Fruit fly (Drosophila melanogaster) whole organism, embryonic: Measurements from ENCODE around the gene CG15643.
A peak's percentile ranks its signal among the peaks of the same experiment; 100 is the strongest.

Source experiments
- BtbVII ChIP-seq: fragments of 200-800 bp; sonication (Bioruptor generic); optimal IDR thresholded peaks from 3 replicates; lab custom pipeline; 2017; ENCODE audit warnings: missing biosample characterization, mild to moderate bottlenecking, missing genetic modification characterization
- CG10366 ChIP-seq: fragments of 200-800 bp; sonication (Bioruptor generic); IDR thresholded peaks from 2 replicates; pipeline ENCODE4 v1.3.6; 2022; ENCODE audit warnings: missing biosample characterization, missing genetic modification characterization
- CG10431 ChIP-seq: fragments of 200-800 bp; sonication (Bioruptor generic); optimal IDR thresholded peaks from 3 replicates; lab custom pipeline; 2018; ENCODE audit warnings: missing biosample characterization, mild to moderate bottlenecking, missing genetic modification characterization
- CG12155 ChIP-seq: fragments of 200-800 bp; sonication (Bioruptor generic); optimal IDR thresholded peaks from 3 replicates; lab custom pipeline; 2016; ENCODE audit warnings: missing biosample characterization, missing genetic modification characterization
- CG12744 ChIP-seq: fragments of 200-800 bp; sonication (Bioruptor generic); optimal IDR thresholded peaks from 2 replicates; lab custom pipeline; 2016; ENCODE audit warnings: missing biosample characterization, missing genetic modification characterization
- CG13894 ChIP-seq: fragments of 200-800 bp; sonication (Bioruptor generic); optimal IDR thresholded peaks from 3 replicates; lab custom pipeline; 2018; ENCODE audit warnings: missing biosample characterization, mild to moderate bottlenecking, missing genetic modification characterization, moderate library complexity
- CG14860 ChIP-seq: fragments of 200-800 bp; sonication (Bioruptor generic); IDR thresholded peaks from 3 replicates; pipeline ENCODE4 v1.3.6; 2022; ENCODE audit warnings: missing biosample characterization, missing genetic modification characterization; ENCODE audit not compliant: partially characterized antibody
- CG18262 ChIP-seq: fragments of 200-800 bp; optimal IDR thresholded peaks from 3 replicates; lab custom pipeline; 2019; ENCODE audit warnings: missing biosample characterization, mild to moderate bottlenecking, missing genetic modification characterization, moderate library complexity
- CG31388 ChIP-seq: fragments of 200-800 bp; sonication (Bioruptor generic); optimal IDR thresholded peaks from 2 replicates; lab custom pipeline; 2016; ENCODE audit warnings: missing biosample characterization, missing genetic modification characterization
- CG3163 ChIP-seq: fragments of 200-800 bp; sonication (Bioruptor generic); optimal IDR thresholded peaks from 3 replicates; lab custom pipeline; 2016; ENCODE audit warnings: missing biosample characterization, missing genetic modification characterization
- CG4424 ChIP-seq: fragments of 200-800 bp; sonication (Bioruptor generic); optimal IDR thresholded peaks from 3 replicates; lab custom pipeline; 2016; ENCODE audit warnings: missing biosample characterization, missing genetic modification characterization
- CG7556 ChIP-seq: fragments of 200-800 bp; sonication (Bioruptor generic); optimal IDR thresholded peaks from 2 replicates; lab custom pipeline; 2017; ENCODE audit warnings: missing biosample characterization, mild to moderate bottlenecking, missing genetic modification characterization
- CG8924 ChIP-seq: fragments of 200-800 bp; optimal IDR thresholded peaks from 3 replicates; lab custom pipeline; 2019; ENCODE audit warnings: missing biosample characterization, mild to moderate bottlenecking, missing genetic modification characterization, moderate library complexity
- CG8944 ChIP-seq: fragments of 200-800 bp; sonication (Bioruptor generic); optimal IDR thresholded peaks from 3 replicates; lab custom pipeline; 2016; ENCODE audit warnings: missing biosample characterization, missing genetic modification characterization
- CG9727 ChIP-seq: fragments of 200-800 bp; sonication (Bioruptor generic); optimal IDR thresholded peaks from 3 replicates; lab custom pipeline; 2017; ENCODE audit warnings: missing biosample characterization, mild to moderate bottlenecking, missing genetic modification characterization
- CG9932 ChIP-seq: fragments of 200-800 bp; sonication (Bioruptor generic); IDR thresholded peaks from 2 replicates; pipeline ENCODE4 v1.3.6; 2022; ENCODE audit warnings: missing biosample characterization, missing genetic modification characterization
- CHES-1-like ChIP-seq: fragments of 200-800 bp; sonication (Bioruptor generic); optimal IDR thresholded peaks from 2 replicates; lab custom pipeline; 2016; ENCODE audit warnings: missing biosample characterization, missing genetic modification characterization
- CrebB ChIP-seq: fragments of 200-800 bp; sonication (Bioruptor generic); optimal IDR thresholded peaks from 3 replicates; lab custom pipeline; 2018; ENCODE audit warnings: missing biosample characterization, mild to moderate bottlenecking, missing genetic modification characterization
- Dek ChIP-seq: fragments of 200-800 bp; sonication (Bioruptor generic); optimal IDR thresholded peaks from 3 replicates; lab custom pipeline; 2019; ENCODE audit warnings: missing biosample characterization, mild to moderate bottlenecking, missing genetic modification characterization, moderate library complexity
- Doc3 ChIP-seq: fragments of 200-800 bp; sonication (Bioruptor generic); IDR thresholded peaks from 3 replicates; pipeline ENCODE4 v1.3.6; 2022; ENCODE audit warnings: missing biosample characterization, missing genetic modification characterization; ENCODE audit not compliant: partially characterized antibody
- Dp ChIP-seq: fragments of 200-800 bp; sonication (Bioruptor generic); optimal IDR thresholded peaks from 2 replicates; lab custom pipeline; 2018; ENCODE audit warnings: missing biosample characterization, mild to moderate bottlenecking, missing genetic modification characterization, moderate library complexity
- Dref ChIP-seq: fragments of 200-800 bp; sonication (Bioruptor generic); IDR thresholded peaks from 2 replicates; pipeline ENCODE4 v1.3.6; 2022; ENCODE audit warnings: missing biosample characterization, missing genetic modification characterization
- Gug ChIP-seq: fragments of 200-800 bp; sonication (Bioruptor generic); IDR thresholded peaks from 4 replicates; pipeline ENCODE4 v1.3.6; 2022; ENCODE audit warnings: missing biosample characterization, missing genetic modification characterization
- HHEX ChIP-seq: fragments of 200-800 bp; sonication (Bioruptor generic); optimal IDR thresholded peaks from 3 replicates; lab custom pipeline; 2017; ENCODE audit warnings: missing biosample characterization, mild to moderate bottlenecking, missing genetic modification characterization, missing genetic modification reagents
- Hand ChIP-seq: fragments of 200-800 bp; sonication (Bioruptor generic); optimal IDR thresholded peaks from 2 replicates; lab custom pipeline; 2017; ENCODE audit warnings: mild to moderate bottlenecking, missing biosample characterization, missing genetic modification reagents, missing genetic modification characterization
- Jarid2 ChIP-seq: fragments of 200-800 bp; sonication (Bioruptor generic); optimal IDR thresholded peaks from 3 replicates; lab custom pipeline; 2017; ENCODE audit warnings: mild to moderate bottlenecking, missing biosample characterization, missing genetic modification reagents, missing genetic modification characterization
- Med ChIP-seq: fragments of 200-800 bp; sonication (Bioruptor generic); peaks from one replicate; lab custom pipeline; 2016; ENCODE audit warnings: missing biosample characterization, missing genetic modification characterization, mild to moderate bottlenecking, inconsistent platforms, moderate library complexity
- Oli ChIP-seq: fragments of 200-800 bp; sonication (Bioruptor generic); optimal IDR thresholded peaks from 2 replicates; lab custom pipeline; 2018; ENCODE audit warnings: missing biosample characterization, mild to moderate bottlenecking, missing genetic modification characterization, moderate library complexity
- Poxn ChIP-seq: fragments of 200-800 bp; sonication (Bioruptor generic); IDR thresholded peaks from 2 replicates; pipeline ENCODE4 v1.3.6; 2022; ENCODE audit warnings: missing biosample characterization, missing genetic modification characterization
- Sox100B ChIP-seq: fragments of 200-800 bp; sonication (Bioruptor generic); optimal IDR thresholded peaks from 3 replicates; lab custom pipeline; 2018; ENCODE audit warnings: missing biosample characterization, mild to moderate bottlenecking, missing genetic modification characterization
- Sry-δ ChIP-seq: fragments of 200-800 bp; sonication (Bioruptor generic); optimal IDR thresholded peaks from 2 replicates; lab custom pipeline; 2016; ENCODE audit warnings: missing biosample characterization, missing genetic modification characterization
- Vsx1 ChIP-seq: fragments of 200-800 bp; sonication (Bioruptor generic); optimal IDR thresholded peaks from 2 replicates; lab custom pipeline; 2017; ENCODE audit warnings: missing biosample characterization, mild to moderate bottlenecking, missing genetic modification characterization, missing genetic modification reagents
- Xrp1 ChIP-seq: fragments of 200-800 bp; sonication (Bioruptor generic); IDR thresholded peaks from 2 replicates; pipeline ENCODE4 v1.3.6; 2022; ENCODE audit warnings: missing biosample characterization, missing genetic modification characterization
- ab ChIP-seq: fragments of 200-800 bp; sonication (Bioruptor generic); optimal IDR thresholded peaks from 2 replicates; lab custom pipeline; 2016; ENCODE audit warnings: missing biosample characterization, missing genetic modification characterization
- bab2 ChIP-seq: fragments of 200-800 bp; sonication (Bioruptor generic); optimal IDR thresholded peaks from 2 replicates; lab custom pipeline; 2016; ENCODE audit warnings: missing biosample characterization, missing genetic modification characterization
- crp ChIP-seq, 2 experiments: fragments of 200-800 bp; sonication (Bioruptor generic); optimal IDR thresholded peaks; 2 replicates in 1 of 2; 3 replicates in 1 of 2; lab custom pipeline; 2017; ENCODE audit warnings: missing biosample characterization in 2 of 2, missing genetic modification characterization in 2 of 2, mild to moderate bottlenecking in 1 of 2, moderate library complexity in 1 of 2
- dan ChIP-seq: fragments of 200-800 bp; sonication (Bioruptor generic); IDR thresholded peaks from 2 replicates; pipeline ENCODE4 v1.3.6; 2022; ENCODE audit warnings: missing biosample characterization, missing genetic modification characterization
- ems ChIP-seq: fragments of 200-800 bp; sonication (Bioruptor generic); optimal IDR thresholded peaks from 3 replicates; lab custom pipeline; 2016; ENCODE audit warnings: missing biosample characterization, missing genetic modification characterization
- ind ChIP-seq: fragments of 200-800 bp; sonication (Bioruptor generic); optimal IDR thresholded peaks from 3 replicates; lab custom pipeline; 2016; ENCODE audit warnings: missing biosample characterization, missing genetic modification characterization
- knrl ChIP-seq: fragments of 200-800 bp; sonication (Bioruptor generic); IDR thresholded peaks from 3 replicates; pipeline ENCODE4 v1.3.6; 2022; ENCODE audit warnings: missing biosample characterization, missing genetic modification characterization; ENCODE audit not compliant: partially characterized antibody
- lab ChIP-seq: fragments of 200-800 bp; sonication (Bioruptor generic); optimal IDR thresholded peaks from 3 replicates; lab custom pipeline; 2017; ENCODE audit warnings: missing biosample characterization, missing genetic modification characterization, mild to moderate bottlenecking, moderate library complexity, missing genetic modification reagents
- mirr ChIP-seq: fragments of 200-800 bp; sonication (Bioruptor generic); optimal IDR thresholded peaks from 3 replicates; lab custom pipeline; 2018; ENCODE audit warnings: missing biosample characterization, mild to moderate bottlenecking, missing genetic modification characterization
- pfk ChIP-seq: fragments of 200-800 bp; sonication (Bioruptor generic); optimal IDR thresholded peaks from 2 replicates; lab custom pipeline; 2018; ENCODE audit warnings: missing biosample characterization, mild to moderate bottlenecking, missing genetic modification characterization, moderate library complexity
- slbo ChIP-seq: fragments of 200-800 bp; sonication (Bioruptor generic); IDR thresholded peaks from 2 replicates; pipeline ENCODE4 v1.3.6; 2022; ENCODE audit warnings: missing biosample characterization, missing genetic modification characterization
- sob ChIP-seq: fragments of 200-800 bp; sonication (Bioruptor generic); IDR thresholded peaks from 2 replicates; pipeline ENCODE4 v1.3.6; 2022; ENCODE audit warnings: missing biosample characterization, missing genetic modification characterization
- sr ChIP-seq: fragments of 200-800 bp; sonication (Bioruptor generic); IDR thresholded peaks from 3 replicates; pipeline ENCODE4 v1.3.6; 2022; ENCODE audit warnings: missing biosample characterization, missing genetic modification characterization
- unpg ChIP-seq: fragments of 200-800 bp; sonication (Bioruptor generic); optimal IDR thresholded peaks from 3 replicates; lab custom pipeline; 2018; ENCODE audit warnings: missing biosample characterization, mild to moderate bottlenecking, missing genetic modification characterization, moderate library complexity
- vfl ChIP-seq: fragments of 200-800 bp; sonication (Bioruptor generic); optimal IDR thresholded peaks from 2 replicates; lab custom pipeline; 2016; ENCODE audit warnings: missing biosample characterization, missing genetic modification characterization
- wek ChIP-seq: fragments of 200-800 bp; sonication (Bioruptor generic); optimal IDR thresholded peaks from 3 replicates; lab custom pipeline; 2018; ENCODE audit warnings: missing biosample characterization, mild to moderate bottlenecking, missing genetic modification characterization, moderate library complexity
- zfh1 ChIP-seq: fragments of 200-800 bp; sonication (Bioruptor generic); IDR thresholded peaks from 3 replicates; pipeline ENCODE4 v1.3.6; 2022; ENCODE audit warnings: missing biosample characterization, missing genetic modification characterization

CG15643 gene

DNA sequence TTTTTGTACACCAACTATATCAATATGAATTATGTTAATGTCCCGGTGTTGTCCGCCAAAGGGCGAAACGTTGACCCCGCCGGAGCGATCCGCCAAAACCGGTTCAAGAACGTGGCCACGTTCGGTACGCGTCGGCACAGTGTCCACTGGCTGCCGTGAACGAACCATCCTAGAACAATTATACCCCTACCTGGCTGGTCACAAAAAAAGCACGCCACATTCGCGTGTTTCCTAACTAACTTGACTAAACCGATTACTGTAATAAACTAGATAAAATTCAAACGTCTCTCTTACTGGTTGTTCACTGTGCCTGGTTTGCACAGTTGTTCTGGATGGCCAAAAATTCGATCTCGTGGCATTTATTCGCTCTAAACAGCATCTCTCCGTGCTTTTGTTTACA is 7.6 kb upstream of the CG15643 start (continued):
- TF ChIP-seq CG18262 (peak; percentile 88), CG4424 (GFP tag; lab: Kevin White, UChicago) (peak; percentile 87), Dek (tag; lab: Kevin White, UChicago) (peak; percentile 88), CG8944 (GFP tag; lab: Kevin White, UChicago) (peak; percentile 89), CHES-1-like (peak; percentile 92), sob (GFP tag; lab: Robert Waterston, UW) (peak; percentile 95), sr (GFP tag; lab: Robert Waterston, UW) (peak; percentile 63; the same call in 1 of the 3 replicates), crp (GFP tag; optimal IDR thresholded peaks at IDR 0.05; lab: Kevin White, UChicago) (peak in 1 of 2 experiments; percentile 33), Vsx1 (GFP tag; lab: Kevin White, UChicago) (no peak), CG14860 (no peak), CG10431 (peak; percentile 77), CG12155 (GFP tag; lab: Kevin White, UChicago) (peak; percentile 90), knrl (GFP tag; lab: Robert Waterston, UW) (no peak), Jarid2 (no peak), ems (GFP tag; lab: Kevin White, UChicago) (peak; percentile 90), mirr (GFP tag; lab: Kevin White, UChicago) (peak; percentile 90), CG9932 (GFP tag; lab: Robert Waterston, UW) (peak; percentile 97), Sox100B (no peak), Sry-δ (GFP tag; lab: Kevin White, UChicago) (peak; percentile 53), CG8924 (peak; percentile 88), vfl (GFP tag; lab: Kevin White, UChicago) (peak; percentile 72), Hand (peak; percentile 83), CG12744 (GFP tag; lab: Kevin White, UChicago) (peak; percentile 82), Gug (GFP tag; lab: Robert Waterston, UW) (peak; percentile 95), lab (GFP tag; lab: Kevin White, UChicago) (peak; percentile 96), CG7556 (GFP tag; lab: Kevin White, UChicago) (peak; percentile 85), ab (GFP tag; lab: Kevin White, UChicago) (peak; percentile 85), CG31388 (GFP tag; lab: Kevin White, UChicago) (peak; percentile 76), pfk (GFP tag; lab: Kevin White, UChicago) (no peak), CG10366 (peak; percentile 90), bab2 (GFP tag; lab: Kevin White, UChicago) (peak; percentile 91), wek (GFP tag; lab: Kevin White, UChicago) (peak; percentile 64), zfh1 (peak; percentile 93), CG9727 (GFP tag; lab: Kevin White, UChicago) (peak; percentile 89), Doc3 (GFP tag; lab: Robert Waterston, UW) (no peak), CrebB (tag; lab: Kevin White, UChicago) (peak; percentile 92), CG3163 (GFP tag; lab: Kevin White, UChicago) (peak; percentile 73), Dp (GFP tag; lab: Kevin White, UChicago) (no peak), dan (peak; percentile 77), Poxn (peak; percentile 90), slbo (GFP tag; lab: Robert Waterston, UW) (peak; percentile 97), HHEX (peak; percentile 93), CG13894 (peak; percentile 87), ind (GFP tag; lab: Kevin White, UChicago) (peak; percentile 94), unpg (GFP tag; lab: Kevin White, UChicago) (peak; percentile 92), BtbVII (GFP tag; lab: Kevin White, UChicago) (peak; percentile 85), Oli (peak; percentile 89), Med (GFP tag; lab: Kevin White, UChicago) (peak; percentile 99), Dref (peak; percentile 39; the same call in 1 of the 2 replicates), Xrp1 (GFP tag; lab: Robert Waterston, UW) (peak; percentile 94)
